Fruit fly (Drosophila melanogaster) whole organism, embryonic: Measurements from ENCODE around the gene CG2157.

Source experiments
- Abd-B ChIP-seq: fragments of 200-800 bp; sonication (Bioruptor generic); optimal IDR thresholded peaks from 2 replicates; lab custom pipeline; 2018; ENCODE audit warnings: missing biosample characterization, mild to moderate bottlenecking, missing genetic modification characterization, moderate library complexity
- Adf1 ChIP-seq: fragments of 200-800 bp; sonication (Bioruptor generic); IDR thresholded peaks from 2 replicates; pipeline ENCODE4 v1.3.6; 2022; ENCODE audit warnings: missing biosample characterization, missing genetic modification characterization
- CG10267 ChIP-seq: fragments of 200-800 bp; sonication (Bioruptor generic); optimal IDR thresholded peaks from 2 replicates; lab custom pipeline; 2018; ENCODE audit warnings: missing biosample characterization, mild to moderate bottlenecking, missing genetic modification characterization, moderate library complexity
- CG10979 ChIP-seq: fragments of 200-800 bp; sonication (Bioruptor generic); optimal IDR thresholded peaks from 2 replicates; lab custom pipeline; 2018; ENCODE audit warnings: missing biosample characterization, mild to moderate bottlenecking, missing genetic modification characterization, moderate library complexity
- CG12391 ChIP-seq: fragments of 200-800 bp; sonication (Bioruptor generic); optimal IDR thresholded peaks from 3 replicates; lab custom pipeline; 2018; ENCODE audit warnings: missing biosample characterization, mild to moderate bottlenecking, missing genetic modification characterization, moderate library complexity
- CG12659 ChIP-seq: fragments of 200-800 bp; sonication (Bioruptor generic); optimal IDR thresholded peaks from 3 replicates; lab custom pipeline; 2017; ENCODE audit warnings: mild to moderate bottlenecking, missing biosample characterization, missing genetic modification reagents, missing genetic modification characterization
- CG14710 ChIP-seq: fragments of 200-800 bp; sonication (Bioruptor generic); optimal IDR thresholded peaks from 3 replicates; lab custom pipeline; 2019; ENCODE audit warnings: missing biosample characterization, mild to moderate bottlenecking, missing genetic modification characterization, moderate library complexity
- CG15514 ChIP-seq: fragments of 200-800 bp; sonication (Bioruptor generic); optimal IDR thresholded peaks from 3 replicates; lab custom pipeline; 2017; ENCODE audit warnings: missing biosample characterization, missing genetic modification characterization, mild to moderate bottlenecking, moderate library complexity, missing genetic modification reagents
- CG16813 ChIP-seq: fragments of 200-800 bp; sonication (Bioruptor generic); IDR thresholded peaks from 3 replicates; pipeline ENCODE4 v1.3.6; 2022; ENCODE audit warnings: missing biosample characterization, missing genetic modification characterization; ENCODE audit not compliant: partially characterized antibody
- CG17186 ChIP-seq: fragments of 200-800 bp; sonication (Bioruptor generic); optimal IDR thresholded peaks from 3 replicates; lab custom pipeline; 2017; ENCODE audit warnings: missing biosample characterization, missing genetic modification reagents, missing genetic modification characterization
- CG17829 ChIP-seq: fragments of 200-800 bp; optimal IDR thresholded peaks from 2 replicates; lab custom pipeline; 2019; ENCODE audit warnings: missing biosample characterization, mild to moderate bottlenecking, missing genetic modification characterization, moderate library complexity
- CG2120 ChIP-seq: fragments of 200-800 bp; sonication (Bioruptor generic); optimal IDR thresholded peaks from 3 replicates; lab custom pipeline; 2016; ENCODE audit warnings: missing biosample characterization, missing genetic modification characterization
- CG30020 ChIP-seq: fragments of 200-800 bp; optimal IDR thresholded peaks from 2 replicates; lab custom pipeline; 2019; ENCODE audit warnings: missing biosample characterization, mild to moderate bottlenecking, missing genetic modification characterization, moderate library complexity
- CG3281 ChIP-seq: fragments of 200-800 bp; sonication (Bioruptor generic); optimal IDR thresholded peaks from 3 replicates; lab custom pipeline; 2017; ENCODE audit warnings: missing biosample characterization, mild to moderate bottlenecking, missing genetic modification characterization
- CG34422 ChIP-seq: fragments of 200-800 bp; sonication (Bioruptor generic); IDR thresholded peaks from 3 replicates; pipeline ENCODE4 v1.3.6; 2022; ENCODE audit warnings: missing biosample characterization, missing genetic modification characterization
- CG4617 ChIP-seq: fragments of 200-800 bp; sonication (Bioruptor generic); optimal IDR thresholded peaks from 3 replicates; lab custom pipeline; 2016; ENCODE audit warnings: missing biosample characterization, missing genetic modification characterization, borderline replicate concordance
- CG5180 ChIP-seq: fragments of 200-800 bp; sonication (Bioruptor generic); optimal IDR thresholded peaks from 3 replicates; lab custom pipeline; 2017; ENCODE audit warnings: missing biosample characterization, missing genetic modification characterization, mild to moderate bottlenecking, moderate library complexity, missing genetic modification reagents
- CG8388 ChIP-seq: fragments of 200-800 bp; sonication (Bioruptor generic); optimal IDR thresholded peaks from 2 replicates; lab custom pipeline; 2019; ENCODE audit warnings: missing biosample characterization, mild to moderate bottlenecking, missing genetic modification characterization, moderate library complexity
- CG9797 ChIP-seq: fragments of 200-800 bp; sonication (Bioruptor generic); optimal IDR thresholded peaks from 3 replicates; lab custom pipeline; 2018; ENCODE audit warnings: missing biosample characterization, mild to moderate bottlenecking, missing genetic modification characterization
- CG9817 ChIP-seq: fragments of 200-800 bp; sonication (Bioruptor generic); optimal IDR thresholded peaks from 2 replicates; lab custom pipeline; 2018; ENCODE audit warnings: missing biosample characterization, mild to moderate bottlenecking, missing genetic modification characterization, moderate library complexity
- D19A ChIP-seq: fragments of 200-800 bp; optimal IDR thresholded peaks from 3 replicates; lab custom pipeline; 2019; ENCODE audit warnings: missing biosample characterization, mild to moderate bottlenecking, missing genetic modification characterization, moderate library complexity
- Dbx ChIP-seq: fragments of 200-800 bp; sonication (Bioruptor generic); IDR thresholded peaks from 3 replicates; pipeline ENCODE4 v1.3.6; 2022; ENCODE audit warnings: missing biosample characterization, missing genetic modification characterization
- E2f2 ChIP-seq: fragments of 200-800 bp; sonication (Bioruptor generic); IDR thresholded peaks from 2 replicates; pipeline ENCODE4 v1.3.6; 2022; ENCODE audit warnings: missing biosample characterization, missing genetic modification characterization
- Ets97D ChIP-seq: fragments of 200-800 bp; sonication (Bioruptor generic); optimal IDR thresholded peaks from 3 replicates; lab custom pipeline; 2016; ENCODE audit warnings: missing biosample characterization, missing genetic modification characterization
- Hey ChIP-seq: fragments of 200-800 bp; sonication (Bioruptor generic); optimal IDR thresholded peaks from 3 replicates; lab custom pipeline; 2018; ENCODE audit warnings: missing biosample characterization, mild to moderate bottlenecking, missing genetic modification characterization
- Nf-YC ChIP-seq: fragments of 200-800 bp; optimal IDR thresholded peaks from 3 replicates; lab custom pipeline; 2019; ENCODE audit warnings: missing biosample characterization, mild to moderate bottlenecking, missing genetic modification characterization, moderate library complexity
- Oaz ChIP-seq: fragments of 200-800 bp; sonication (Bioruptor generic); IDR thresholded peaks from 2 replicates; pipeline ENCODE4 v1.3.6; 2022; ENCODE audit warnings: missing biosample characterization, missing genetic modification characterization
- Rfx ChIP-seq: fragments of 200-800 bp; sonication (Bioruptor generic); IDR thresholded peaks from 2 replicates; pipeline ENCODE4 v1.3.6; 2022; ENCODE audit warnings: missing biosample characterization, missing genetic modification characterization
- Sin3A ChIP-seq: fragments of >200 bp; optimal IDR thresholded peaks from 2 replicates; lab custom pipeline; 2018
- YL-1 ChIP-seq: fragments of 200-800 bp; sonication (Bioruptor generic); optimal IDR thresholded peaks from 3 replicates; lab custom pipeline; 2017; ENCODE audit warnings: missing biosample characterization, mild to moderate bottlenecking, missing genetic modification characterization
- bbx ChIP-seq: fragments of 200-800 bp; sonication (Bioruptor generic); IDR thresholded peaks from 2 replicates; pipeline ENCODE4 v1.3.6; 2022; ENCODE audit warnings: missing biosample characterization, missing genetic modification characterization; ENCODE audit not compliant: partially characterized antibody
- bcd ChIP-seq: fragments of 200-800 bp; sonication (Bioruptor generic); optimal IDR thresholded peaks from 2 replicates; lab custom pipeline; 2017; ENCODE audit warnings: missing biosample characterization, mild to moderate bottlenecking, missing genetic modification characterization
- ewg ChIP-seq: fragments of 200-800 bp; sonication (Bioruptor generic); optimal IDR thresholded peaks from 3 replicates; lab custom pipeline; 2017; ENCODE audit warnings: mild to moderate bottlenecking, missing biosample characterization, missing genetic modification reagents, missing genetic modification characterization
- fd96Cb ChIP-seq: fragments of 200-800 bp; sonication (Bioruptor generic); optimal IDR thresholded peaks from 2 replicates; lab custom pipeline; 2018; ENCODE audit warnings: missing biosample characterization, mild to moderate bottlenecking, missing genetic modification characterization, moderate library complexity
- gem ChIP-seq: fragments of 200-800 bp; sonication (Bioruptor generic); optimal IDR thresholded peaks from 2 replicates; lab custom pipeline; 2019; ENCODE audit warnings: missing biosample characterization, mild to moderate bottlenecking, missing genetic modification characterization, moderate library complexity
- grau ChIP-seq: fragments of 200-800 bp; optimal IDR thresholded peaks from 3 replicates; lab custom pipeline; 2019; ENCODE audit warnings: missing biosample characterization, mild to moderate bottlenecking, missing genetic modification characterization, moderate library complexity
- ind ChIP-seq: fragments of 200-800 bp; sonication (Bioruptor generic); optimal IDR thresholded peaks from 3 replicates; lab custom pipeline; 2016; ENCODE audit warnings: missing biosample characterization, missing genetic modification characterization
- lilli ChIP-seq: fragments of 200-800 bp; sonication (Bioruptor generic); optimal IDR thresholded peaks from 3 replicates; lab custom pipeline; 2016; ENCODE audit warnings: missing biosample characterization, missing genetic modification characterization
- mam ChIP-seq: fragments of 200-800 bp; sonication (Bioruptor generic); optimal IDR thresholded peaks from 3 replicates; lab custom pipeline; 2016; ENCODE audit warnings: missing biosample characterization, missing genetic modification characterization
- twi ChIP-seq: fragments of 200-800 bp; optimal IDR thresholded peaks from 2 replicates; lab custom pipeline; 2019; ENCODE audit warnings: missing biosample characterization, mild to moderate bottlenecking, missing genetic modification characterization, moderate library complexity
- unpg ChIP-seq: fragments of 200-800 bp; sonication (Bioruptor generic); optimal IDR thresholded peaks from 3 replicates; lab custom pipeline; 2018; ENCODE audit warnings: missing biosample characterization, mild to moderate bottlenecking, missing genetic modification characterization, moderate library complexity

CG2157 gene

dm6 chrX:10899232-10899631 lies 30.1 kb downstream of the CG2157 start, which contains the start of gene CG1582 (continued):
- TF ChIP-seq CG12391 (tag; lab: Kevin White, UChicago) (peak; percentile 53), Nf-YC (no peak), CG17829 (tag; lab: Kevin White, UChicago) (peak; percentile 38), CG15514 (GFP tag; lab: Kevin White, UChicago) (peak; percentile 59), Abd-B (GFP tag; lab: Kevin White, UChicago) (peak; percentile 13), CG3281 (peak; percentile 38), Oaz (no peak), fd96Cb (tag; lab: Kevin White, UChicago) (no peak), E2f2 (GFP tag; lab: Robert Waterston, UW) (peak; percentile 83), ind (GFP tag; lab: Kevin White, UChicago) (peak; percentile 1), CG5180 (GFP tag; lab: Kevin White, UChicago) (no peak), CG4617 (GFP tag; lab: Kevin White, UChicago) (peak; percentile 11), CG16813 (GFP tag; lab: Robert Waterston, UW) (0 out of 3 replicates have a peak, but pooled peaks have one; percentile 42), Ets97D (GFP tag; lab: Kevin White, UChicago) (peak; percentile 4), grau (tag; lab: Kevin White, UChicago) (peak; percentile 50), Rfx (peak; percentile 52; the same call in 1 of the 2 replicates), CG10979 (tag; lab: Kevin White, UChicago) (peak; percentile 16), CG10267 (tag; lab: Kevin White, UChicago) (peak; percentile 53), gem (tag; lab: Kevin White, UChicago) (peak; percentile 50), Sin3A (lab: Kevin White, UChicago) (peak; percentile 37), CG30020 (tag; lab: Kevin White, UChicago) (peak; percentile 32), lilli (peak; percentile 14), Dbx (0 out of 3 replicates have a peak, but pooled peaks have one; percentile 8), bbx (GFP tag; lab: Robert Waterston, UW) (0 out of 2 replicates have a peak, but pooled peaks have one; percentile 7), CG14710 (peak; percentile 59), mam (GFP tag; lab: Kevin White, UChicago) (peak; percentile 3), Hey (tag; lab: Kevin White, UChicago) (no peak), twi (tag; lab: Kevin White, UChicago) (peak; percentile 24), CG12659 (peak; percentile 34), CG34422 (0 out of 3 replicates have a peak, but pooled peaks have one; percentile 35), CG9817 (peak; percentile 6), CG17186 (GFP tag; lab: Kevin White, UChicago) (peak; percentile 91), CG9797 (GFP tag; lab: Kevin White, UChicago) (peak; percentile 79), D19A (peak; percentile 4), CG2120 (GFP tag; lab: Kevin White, UChicago) (peak; percentile 27), CG8388 (peak; percentile 83), ewg (GFP tag; lab: Kevin White, UChicago) (peak; percentile 16), Adf1 (GFP tag; lab: Robert Waterston, UW) (no peak), bcd (peak; percentile 24), YL-1 (GFP tag; lab: Kevin White, UChicago) (peak; percentile 14), unpg (GFP tag; lab: Kevin White, UChicago) (peak; percentile 14)
